Worm (Caenorhabditis elegans): ENCODE measurements around the gene ssp-34.

Gene ssp-34

ce11 chrIV:10706090-10706489 lies 32.3 kb downstream of the ssp-34 start, which contains the start of gene R102.6:
R102.6 (minus strand) TSS chrIV:10706190.
- TF ChIP-seq nhr-12 (tag; optimal IDR thresholded peaks at IDR 0.05), result no peak
- TF ChIP-seq ceh-28 (tag; optimal IDR thresholded peaks at IDR 0.05), result no peak
- no peak for TF ChIP-seq sea-2 (GFP tag; optimal IDR thresholded peaks at IDR 0.05)
- no peak for TF ChIP-seq jun-1 (tag; optimal IDR thresholded peaks at IDR 0.05)
- no peak for TF ChIP-seq eor-1 (tag; optimal IDR thresholded peaks at IDR 0.05)
- TF ChIP-seq lin-15B (tag; optimal IDR thresholded peaks at IDR 0.05), result no peak
- no peak for TF ChIP-seq unc-39 (tag; optimal IDR thresholded peaks at IDR 0.05)
- no peak for TF ChIP-seq unc-62 (GFP tag; optimal IDR thresholded peaks at IDR 0.05)
- TF ChIP-seq nhr-67 (tag; optimal IDR thresholded peaks at IDR 0.05), result no peak
- TF ChIP-seq aly-2 (tag; optimal IDR thresholded peaks at IDR 0.05), result no peak
- no peak for TF ChIP-seq elt-2 (tag; optimal IDR thresholded peaks at IDR 0.05)
- TF ChIP-seq ceh-82 (tag; optimal IDR thresholded peaks at IDR 0.05), result no peak
- no peak for TF ChIP-seq nhr-237 (tag; optimal IDR thresholded peaks at IDR 0.05)
- TF ChIP-seq ztf-11 (tag; optimal IDR thresholded peaks at IDR 0.05), result no peak

- TF ChIP-seq nfya-1 (tag; optimal IDR thresholded peaks at IDR 0.05; ENCODE audit: insufficient read depth) (no peak), daf-12 (tag; optimal IDR thresholded peaks at IDR 0.05) (no peak), lin-15B (tag; optimal IDR thresholded peaks at IDR 0.05) (no peak), ztf-11 (tag; optimal IDR thresholded peaks at IDR 0.05) (no peak), eor-1 (tag; optimal IDR thresholded peaks at IDR 0.05) (no peak), nhr-237 (tag; optimal IDR thresholded peaks at IDR 0.05) (no peak), tbx-2 (tag; optimal IDR thresholded peaks at IDR 0.05) (no peak), lsy-12 (tag; optimal IDR thresholded peaks at IDR 0.05) (no peak), fkh-2 (tag; optimal IDR thresholded peaks at IDR 0.05) (no peak), pqm-1 (tag; optimal IDR thresholded peaks at IDR 0.05) (no peak), skn-1 (tag; optimal IDR thresholded peaks at IDR 0.05) (no peak), elt-3 (tag; optimal IDR thresholded peaks at IDR 0.05) (no peak), elt-1 (tag; optimal IDR thresholded peaks at IDR 0.05) (no peak), ceh-82 (tag; optimal IDR thresholded peaks at IDR 0.05) (no peak), egl-5 (tag; optimal IDR thresholded peaks at IDR 0.05) (no peak)
Measured at ce11 chrIV:10705176-10705575, 33.2 kb downstream of the ssp-34 start, which contains the start of gene R102.10. R102.10 (plus strand) TSS chrIV:10705476.

- no peak for TF ChIP-seq pha-4 (tag; optimal IDR thresholded peaks at IDR 0.05)
- TF ChIP-seq elt-3 (tag; optimal IDR thresholded peaks at IDR 0.05), result peak in 1 of 3 experiments; percentile 28
- no peak for TF ChIP-seq ztf-11 (tag; optimal IDR thresholded peaks at IDR 0.05)
- peak; percentile 71 for TF ChIP-seq nhr-43 (tag; optimal IDR thresholded peaks at IDR 0.05; ENCODE audit: poor library complexity, severe bottlenecking)
- no peak for TF ChIP-seq nhr-25 (tag; optimal IDR thresholded peaks at IDR 0.05)
- TF ChIP-seq unc-62 (GFP tag; optimal IDR thresholded peaks at IDR 0.05), result no peak
- TF ChIP-seq nhr-237 (tag; optimal IDR thresholded peaks at IDR 0.05), result no peak
- TF ChIP-seq nhr-23 (tag; optimal IDR thresholded peaks at IDR 0.05), result peak; percentile 37
- TF ChIP-seq ceh-28 (tag; optimal IDR thresholded peaks at IDR 0.05), result no peak
- TF ChIP-seq egl-27 (tag; optimal IDR thresholded peaks at IDR 0.05), result no peak
- no peak for TF ChIP-seq nhr-28 (tag; optimal IDR thresholded peaks at IDR 0.05)
Measured at ce11 chrIV:10701866-10702458, 36.4 kb downstream of the ssp-34 start.

- TF ChIP-seq unc-62 (GFP tag; optimal IDR thresholded peaks at IDR 0.05) (no peak), ceh-82 (tag; optimal IDR thresholded peaks at IDR 0.05) (no peak), nhr-76 (tag; optimal IDR thresholded peaks at IDR 0.05) (no peak), fos-1 (tag; optimal IDR thresholded peaks at IDR 0.05) (no peak), nhr-67 (tag; optimal IDR thresholded peaks at IDR 0.05) (no peak), snpc-4 (tag; optimal IDR thresholded peaks at IDR 0.05) (no peak), pha-4 (tag; optimal IDR thresholded peaks at IDR 0.05) (no peak), jun-1 (tag; optimal IDR thresholded peaks at IDR 0.05) (no peak), fkh-10 (GFP tag; optimal IDR thresholded peaks at IDR 0.05) (no peak), daf-12 (tag; optimal IDR thresholded peaks at IDR 0.05) (no peak), elt-3 (tag; optimal IDR thresholded peaks at IDR 0.05) (no peak), elt-1 (tag; optimal IDR thresholded peaks at IDR 0.05) (no peak), nhr-28 (tag; optimal IDR thresholded peaks at IDR 0.05) (no peak), nfya-1 (tag; optimal IDR thresholded peaks at IDR 0.05; ENCODE audit: insufficient read depth) (no peak), ceh-16 (tag; optimal IDR thresholded peaks at IDR 0.05) (no peak), ztf-4 (tag; optimal IDR thresholded peaks at IDR 0.05) (no peak)
Measured at ce11 chrIV:10699660-10700059, 38.7 kb downstream of the ssp-34 start, which contains the start of gene R102.11. R102.11 (minus strand) TSS chrIV:10699760.

All from whole organism, L3 larva.